Worm (Caenorhabditis elegans): Measurements from ENCODE around the gene F31D4.8.

DNA sequence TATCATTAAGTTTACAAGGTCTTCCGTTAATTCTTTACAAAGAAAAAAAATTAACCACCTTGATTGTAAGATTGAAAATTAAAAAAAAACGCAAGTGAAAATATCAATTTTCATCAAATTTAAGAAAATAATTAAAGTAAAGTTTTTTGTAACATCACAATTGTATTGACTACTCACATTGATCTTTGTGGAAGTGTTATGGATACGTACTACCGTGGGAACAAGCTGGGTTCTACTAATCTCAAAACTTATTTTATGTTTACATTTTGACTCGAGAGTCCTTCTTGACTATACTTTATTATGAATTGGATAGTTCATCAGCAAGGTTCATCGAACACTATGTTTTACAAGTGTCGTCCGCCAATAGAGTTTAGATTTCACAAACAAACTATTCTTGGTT, 38.7 kb downstream of the F31D4.8 start, which contains the start of gene num-1:
- TF ChIP-seq ceh-14 (tag; optimal IDR thresholded peaks at IDR 0.05) (no peak), pqm-1 (tag; optimal IDR thresholded peaks at IDR 0.05) (no peak), rnt-1 (tag; optimal IDR thresholded peaks at IDR 0.05) (no peak), nfya-1 (tag; optimal IDR thresholded peaks at IDR 0.05) (no peak), unc-42 (tag; optimal IDR thresholded peaks at IDR 0.05) (no peak), ceh-24 (tag; optimal IDR thresholded peaks at IDR 0.05) (no peak), pag-3 (tag; optimal IDR thresholded peaks at IDR 0.05; ENCODE audit: borderline replicate concordance) (no peak), ztf-16 (tag; optimal IDR thresholded peaks at IDR 0.05) (no peak), sdc-2 (tag; optimal IDR thresholded peaks at IDR 0.05) (no peak), ama-1 (optimal IDR thresholded peaks at IDR 0.05) (no peak), dve-1 (tag; optimal IDR thresholded peaks at IDR 0.05) (no peak), unc-55 (GFP tag; optimal IDR thresholded peaks at IDR 0.05) (no peak), fkh-6 (tag; optimal IDR thresholded peaks at IDR 0.05) (no peak), lin-11 (tag; optimal IDR thresholded peaks at IDR 0.05) (no peak)

Data from whole organism, late embryonic.